Worm (Caenorhabditis elegans): Measurements from ENCODE around the gene chmp-7.

DNA sequence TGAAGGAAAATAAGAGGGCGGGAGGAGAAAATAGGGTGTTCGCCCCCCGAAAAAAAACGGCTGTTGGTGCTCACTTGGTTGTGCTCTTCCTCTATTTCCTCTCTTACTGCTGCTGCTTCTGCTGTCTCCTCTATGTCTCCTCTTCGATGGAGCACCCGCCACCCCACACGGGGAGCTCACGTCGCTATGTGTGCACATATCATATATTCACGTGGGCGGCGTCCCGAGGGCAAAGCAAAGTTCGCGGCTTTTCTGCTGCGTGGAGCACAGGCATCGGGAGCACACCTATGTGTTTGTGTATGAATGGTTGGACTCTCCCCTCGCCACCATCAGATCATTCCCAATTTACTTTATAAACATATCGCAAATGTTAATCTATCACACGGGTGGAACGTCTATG lies 41.4 kb upstream of the chmp-7 start:
- TF ChIP-seq pqm-1 (tag; optimal IDR thresholded peaks at IDR 0.05) (no peak), lin-15B (tag; optimal IDR thresholded peaks at IDR 0.05) (no peak), fos-1 (tag; optimal IDR thresholded peaks at IDR 0.05) (no peak), pha-4 (tag; optimal IDR thresholded peaks at IDR 0.05) (peak; percentile 73), nhr-23 (tag; optimal IDR thresholded peaks at IDR 0.05) (no peak)
